Fruit fly (Drosophila melanogaster): ENCODE results near the gene nerfin-2.

nerfin-2 gene

dm6 chr3R:10079267-10079987 lies 8.5 kb downstream of the nerfin-2 start (continued):
- peak; percentile 33 for TF ChIP-seq CG16779 (tag; optimal IDR thresholded peaks at IDR 0.05)
- TF ChIP-seq Eip78C (GFP tag), result peak; percentile 92
- no peak for TF ChIP-seq fd85E (GFP tag; optimal IDR thresholded peaks at IDR 0.05)
- peak; percentile 54 for TF ChIP-seq CG11762 (GFP tag; optimal IDR thresholded peaks at IDR 0.05; ENCODE audit: insufficient read depth)
- peak; percentile 84 for TF ChIP-seq Hr4 (GFP tag; optimal IDR thresholded peaks at IDR 0.05)
- TF ChIP-seq salr (GFP tag; optimal IDR thresholded peaks at IDR 0.05), result peak; percentile 17 to 51
- TF ChIP-seq Met (GFP tag; optimal IDR thresholded peaks at IDR 0.05), result peak; percentile 47
- TF ChIP-seq Eip75B (GFP tag; optimal IDR thresholded peaks at IDR 0.05), result peak; percentile 65
- no peak for TF ChIP-seq CG6854 (GFP tag; optimal IDR thresholded peaks at IDR 0.05)
- TF ChIP-seq CG6808 (GFP tag; optimal IDR thresholded peaks at IDR 0.05), result peak; percentile 49
- TF ChIP-seq CG11902 (GFP tag; optimal IDR thresholded peaks at IDR 0.05), result no peak
- TF ChIP-seq CG4318 (GFP tag; optimal IDR thresholded peaks at IDR 0.05), result peak; percentile 25
- peak; percentile 32 for TF ChIP-seq CG6792 (GFP tag; optimal IDR thresholded peaks at IDR 0.05)
- peak; percentile 37 for TF ChIP-seq Lpt (GFP tag; optimal IDR thresholded peaks at IDR 0.05)
- TF ChIP-seq CG8632 (GFP tag; optimal IDR thresholded peaks at IDR 0.05), result peak; percentile 39
- TF ChIP-seq fkh (GFP tag; optimal IDR thresholded peaks at IDR 0.05), result no peak
- no peak for TF ChIP-seq Eip93F (GFP tag; optimal IDR thresholded peaks at IDR 0.05)
- peak; percentile 70 for TF ChIP-seq fd59A (GFP tag; optimal IDR thresholded peaks at IDR 0.05)
- peak; percentile 72 for TF ChIP-seq achi (GFP tag; optimal IDR thresholded peaks at IDR 0.05)
- peak; percentile 45 for TF ChIP-seq Smox (GFP tag; optimal IDR thresholded peaks at IDR 0.05)
- peak; percentile 43 for TF ChIP-seq Ets21C (GFP tag; optimal IDR thresholded peaks at IDR 0.05)
- TF ChIP-seq spab (GFP tag; optimal IDR thresholded peaks at IDR 0.05), result peak; percentile 47
- peak; percentile 90 for TF ChIP-seq eg (GFP tag; IDR thresholded peaks at IDR 0.05)
- peak; percentile 43 for TF ChIP-seq CG34406 (GFP tag; optimal IDR thresholded peaks at IDR 0.05)
- TF ChIP-seq CG32006 (GFP tag; optimal IDR thresholded peaks at IDR 0.05), result peak; percentile 81
- peak; percentile 80 for TF ChIP-seq CG11294 (GFP tag; IDR thresholded peaks at IDR 0.05)
- peak; percentile 51 for TF ChIP-seq topi (GFP tag; optimal IDR thresholded peaks at IDR 0.05)
- peak; percentile 54 for TF ChIP-seq Hr39 (GFP tag; optimal IDR thresholded peaks at IDR 0.05)
- TF ChIP-seq acj6 (GFP tag; optimal IDR thresholded peaks at IDR 0.05), result peak; percentile 71
- peak; percentile 84 for TF ChIP-seq CG6163 (GFP tag; IDR thresholded peaks at IDR 0.05)
- TF ChIP-seq Hr38 (GFP tag; optimal IDR thresholded peaks at IDR 0.05), result peak; percentile 8

- TF ChIP-seq cyc (GFP tag; optimal IDR thresholded peaks at IDR 0.05) (no peak), topi (GFP tag; optimal IDR thresholded peaks at IDR 0.05) (no peak), Sox102F (GFP tag; optimal IDR thresholded peaks at IDR 0.05) (no peak), CG11762 (GFP tag; optimal IDR thresholded peaks at IDR 0.05; ENCODE audit: insufficient read depth) (no peak), dsx (GFP tag; optimal IDR thresholded peaks at IDR 0.05; ENCODE audit: poor library complexity, severe bottlenecking) (no peak), Ets21C (GFP tag; optimal IDR thresholded peaks at IDR 0.05) (no peak), CG3032 (tag; optimal IDR thresholded peaks at IDR 0.05) (peak; percentile 6), CG15336 (GFP tag; IDR thresholded peaks at IDR 0.05) (no peak), Ets96B (tag; optimal IDR thresholded peaks at IDR 0.05) (no peak), CG9139 (GFP tag; optimal IDR thresholded peaks at IDR 0.05) (no peak), Eip78C (GFP tag) (no peak), CG11902 (GFP tag; optimal IDR thresholded peaks at IDR 0.05) (no peak), CG10631 (GFP tag; optimal IDR thresholded peaks at IDR 0.05) (no peak), lz (GFP tag; optimal IDR thresholded peaks at IDR 0.05) (no peak), esn (GFP tag; optimal IDR thresholded peaks at IDR 0.05) (no peak), svp (GFP tag) (no peak), vri (GFP tag; optimal IDR thresholded peaks at IDR 0.05) (peak; percentile 25), CG6163 (GFP tag; IDR thresholded peaks at IDR 0.05) (0 out of 3 replicates have a peak, but pooled peaks have one; percentile 11), CG32006 (GFP tag; optimal IDR thresholded peaks at IDR 0.05) (no peak), Sox14 (GFP tag; optimal IDR thresholded peaks at IDR 0.05) (no peak), CG6808 (GFP tag; optimal IDR thresholded peaks at IDR 0.05) (no peak), Eip75B (GFP tag; optimal IDR thresholded peaks at IDR 0.05) (peak; percentile 23), ss (GFP tag; optimal IDR thresholded peaks at IDR 0.05) (peak in 1 of 2 experiments; percentile 14), Blimp-1 (GFP tag; optimal IDR thresholded peaks at IDR 0.05) (no peak), spab (GFP tag; optimal IDR thresholded peaks at IDR 0.05) (no peak), salr (GFP tag; optimal IDR thresholded peaks at IDR 0.05) (peak in 1 of 2 experiments; percentile 17), Hr39 (GFP tag; optimal IDR thresholded peaks at IDR 0.05) (peak; percentile 29), CG6854 (GFP tag; optimal IDR thresholded peaks at IDR 0.05) (peak; percentile 6), eg (GFP tag; IDR thresholded peaks at IDR 0.05) (no peak), Sox15 (GFP tag; optimal IDR thresholded peaks at IDR 0.05) (no peak)
Measured at dm6 chr3R:10080699-10081098, 9.8 kb downstream of the nerfin-2 start.

Data from whole organism, prepupa.